Fruit fly (Drosophila melanogaster) whole organism, prepupa: ENCODE data around the gene Cp7Fa.
A peak's percentile ranks its signal among the peaks of the same experiment; 100 is the strongest.

Experiments
- Blimp-1 ChIP-seq: fragments of 200-800 bp; sonication (Bioruptor generic); optimal IDR thresholded peaks from 3 replicates; lab custom pipeline; 2017; ENCODE audit warnings: missing biosample characterization, missing genetic modification characterization, mild to moderate bottlenecking, moderate library complexity, missing genetic modification reagents
- CG10631 ChIP-seq: fragments of 200-800 bp; sonication (Bioruptor generic); optimal IDR thresholded peaks from 2 replicates; lab custom pipeline; 2016; ENCODE audit warnings: missing biosample characterization, missing genetic modification characterization
- CG10669 ChIP-seq: fragments of 200-800 bp; sonication (Bioruptor generic); optimal IDR thresholded peaks from 3 replicates; lab custom pipeline; 2018; ENCODE audit warnings: missing biosample characterization, mild to moderate bottlenecking, missing genetic modification characterization, moderate library complexity
- CG15336 ChIP-seq: fragments of 200-800 bp; sonication (Bioruptor generic); IDR thresholded peaks from 2 replicates; pipeline ENCODE4 v1.3.6; 2022; ENCODE audit warnings: missing biosample characterization, missing genetic modification characterization
- CG1621 ChIP-seq: fragments of 200-800 bp; sonication (Bioruptor generic); optimal IDR thresholded peaks from 3 replicates; lab custom pipeline; 2018; ENCODE audit warnings: missing biosample characterization, mild to moderate bottlenecking, missing genetic modification characterization
- CG16779 ChIP-seq: fragments of 200-800 bp; sonication (Bioruptor generic); optimal IDR thresholded peaks from 3 replicates; lab custom pipeline; 2017; ENCODE audit warnings: missing biosample characterization, mild to moderate bottlenecking, missing genetic modification characterization
- CG31627 ChIP-seq: fragments of 200-800 bp; sonication (Bioruptor generic); optimal IDR thresholded peaks from 3 replicates; lab custom pipeline; 2016; ENCODE audit warnings: missing biosample characterization, missing genetic modification characterization
- CG3919 ChIP-seq: fragments of 200-800 bp; sonication (Bioruptor generic); optimal IDR thresholded peaks from 3 replicates; lab custom pipeline; 2016; ENCODE audit warnings: missing biosample characterization, missing genetic modification characterization
- CG6163 ChIP-seq: fragments of 200-800 bp; sonication (Bioruptor generic); IDR thresholded peaks from 3 replicates; pipeline ENCODE4 v1.3.6; 2022; ENCODE audit warnings: missing biosample characterization, missing genetic modification characterization
- CG6276 ChIP-seq: fragments of 200-800 bp; sonication (Bioruptor generic); optimal IDR thresholded peaks from 2 replicates; lab custom pipeline; 2017; ENCODE audit warnings: missing biosample characterization, mild to moderate bottlenecking, missing genetic modification characterization
- CG6792 ChIP-seq: fragments of 200-800 bp; sonication (Bioruptor generic); optimal IDR thresholded peaks from 3 replicates; lab custom pipeline; 2016; ENCODE audit warnings: missing biosample characterization, missing genetic modification characterization
- CG8119 ChIP-seq: fragments of 200-800 bp; sonication (Bioruptor generic); IDR thresholded peaks from 3 replicates; pipeline ENCODE4 v1.3.6; 2022; ENCODE audit warnings: missing biosample characterization, missing genetic modification characterization
- CG8319 ChIP-seq: fragments of 200-800 bp; sonication (Bioruptor generic); optimal IDR thresholded peaks from 3 replicates; lab custom pipeline; 2016; ENCODE audit warnings: missing biosample characterization, missing genetic modification characterization
- CG8632 ChIP-seq: fragments of 200-800 bp; sonication (Bioruptor generic); optimal IDR thresholded peaks from 3 replicates; lab custom pipeline; 2016; ENCODE audit warnings: missing biosample characterization, missing genetic modification characterization
- CG9139 ChIP-seq: fragments of 200-800 bp; sonication (Bioruptor generic); optimal IDR thresholded peaks from 3 replicates; lab custom pipeline; 2017; ENCODE audit warnings: missing biosample characterization, mild to moderate bottlenecking, missing genetic modification characterization
- Eip75B ChIP-seq: fragments of 200-800 bp; sonication (Bioruptor generic); optimal IDR thresholded peaks from 3 replicates; lab custom pipeline; 2016; ENCODE audit warnings: missing biosample characterization, missing genetic modification characterization
- Eip78C ChIP-seq: fragments of 200-800 bp; sonication (Bioruptor generic); peaks from one replicate; lab custom pipeline; 2016; ENCODE audit warnings: missing biosample characterization, missing genetic modification characterization
- Eip93F ChIP-seq: fragments of 200-800 bp; sonication (Bioruptor generic); optimal IDR thresholded peaks from 2 replicates; lab custom pipeline; 2016; ENCODE audit warnings: missing biosample characterization, mild to moderate bottlenecking, missing genetic modification characterization
- Ets21C ChIP-seq: fragments of 200-800 bp; sonication (Bioruptor generic); optimal IDR thresholded peaks from 3 replicates; lab custom pipeline; 2016; ENCODE audit warnings: missing biosample characterization, missing genetic modification characterization
- Ets96B ChIP-seq: fragments of 200-800 bp; optimal IDR thresholded peaks from 2 replicates; lab custom pipeline; 2019; ENCODE audit warnings: missing biosample characterization, mild to moderate bottlenecking, missing genetic modification characterization, moderate library complexity
- Hr38 ChIP-seq: sonication (Bioruptor generic); optimal IDR thresholded peaks from 2 replicates; lab custom pipeline; 2016; ENCODE audit warnings: missing biosample characterization, missing genetic modification characterization
- Hr39 ChIP-seq: fragments of 200-800 bp; sonication (Bioruptor generic); optimal IDR thresholded peaks from 2 replicates; lab custom pipeline; 2016; ENCODE audit warnings: missing biosample characterization, missing genetic modification characterization
- Lpt ChIP-seq: fragments of 200-800 bp; sonication (Bioruptor generic); optimal IDR thresholded peaks from 3 replicates; lab custom pipeline; 2016; ENCODE audit warnings: missing biosample characterization, missing genetic modification characterization
- Met ChIP-seq: fragments of 200-800 bp; sonication (Bioruptor generic); optimal IDR thresholded peaks from 3 replicates; lab custom pipeline; 2016; ENCODE audit warnings: missing biosample characterization, missing genetic modification characterization
- Sox102F ChIP-seq: fragments of 200-800 bp; sonication (Bioruptor generic); optimal IDR thresholded peaks from 2 replicates; lab custom pipeline; 2016; ENCODE audit warnings: missing biosample characterization, mild to moderate bottlenecking, missing genetic modification characterization
- Sox14 ChIP-seq: fragments of 200-800 bp; sonication (Bioruptor generic); optimal IDR thresholded peaks from 3 replicates; lab custom pipeline; 2016; ENCODE audit warnings: missing biosample characterization, missing genetic modification characterization
- Sox15 ChIP-seq: fragments of 200-800 bp; sonication (Bioruptor generic); optimal IDR thresholded peaks from 3 replicates; lab custom pipeline; 2016; ENCODE audit warnings: missing biosample characterization, missing genetic modification characterization
- achi ChIP-seq: fragments of 200-800 bp; sonication (Bioruptor generic); optimal IDR thresholded peaks from 3 replicates; lab custom pipeline; 2016; ENCODE audit warnings: missing biosample characterization, missing genetic modification characterization
- acj6 ChIP-seq: fragments of 200-800 bp; sonication (Bioruptor generic); optimal IDR thresholded peaks from 3 replicates; lab custom pipeline; 2016; ENCODE audit warnings: missing biosample characterization, missing genetic modification characterization
- cyc ChIP-seq: fragments of 200-800 bp; sonication (Bioruptor generic); optimal IDR thresholded peaks from 3 replicates; lab custom pipeline; 2016; ENCODE audit warnings: missing biosample characterization, missing genetic modification characterization
- eg ChIP-seq: fragments of 200-800 bp; sonication (Bioruptor generic); IDR thresholded peaks from 3 replicates; pipeline ENCODE4 v1.3.6; 2022; ENCODE audit warnings: missing biosample characterization, missing genetic modification characterization
- esn ChIP-seq: fragments of 200-800 bp; sonication (Bioruptor generic); optimal IDR thresholded peaks from 2 replicates; lab custom pipeline; 2016; ENCODE audit warnings: missing biosample characterization, mild to moderate bottlenecking, missing genetic modification characterization, moderate library complexity
- fd59A ChIP-seq: fragments of 200-800 bp; sonication (Bioruptor generic); optimal IDR thresholded peaks from 2 replicates; lab custom pipeline; 2017; ENCODE audit warnings: missing biosample characterization, mild to moderate bottlenecking, missing genetic modification characterization, missing genetic modification reagents
- fd85E ChIP-seq: fragments of 200-800 bp; sonication (Bioruptor generic); optimal IDR thresholded peaks from 3 replicates; lab custom pipeline; 2016; ENCODE audit warnings: missing biosample characterization, missing genetic modification characterization
- fkh ChIP-seq: fragments of 200-800 bp; sonication (Bioruptor generic); optimal IDR thresholded peaks from 3 replicates; lab custom pipeline; 2017; ENCODE audit warnings: missing biosample characterization, mild to moderate bottlenecking, missing genetic modification characterization, moderate library complexity
- lz ChIP-seq: fragments of 200-800 bp; sonication (Bioruptor generic); optimal IDR thresholded peaks from 3 replicates; lab custom pipeline; 2016; ENCODE audit warnings: missing biosample characterization, missing genetic modification characterization
- net ChIP-seq: fragments of 200-800 bp; sonication (Bioruptor generic); optimal IDR thresholded peaks from 3 replicates; lab custom pipeline; 2016; ENCODE audit warnings: missing biosample characterization, missing genetic modification characterization
- pdm3 ChIP-seq: fragments of 200-800 bp; sonication (Bioruptor generic); optimal IDR thresholded peaks from 3 replicates; lab custom pipeline; 2016; ENCODE audit warnings: missing biosample characterization, missing genetic modification characterization
- salr ChIP-seq, 2 experiments: fragments of 200-800 bp; sonication (Bioruptor generic); optimal IDR thresholded peaks; 3 replicates each; lab custom pipeline; 2016 to 2018; ENCODE audit warnings: missing biosample characterization in 2 of 2, missing genetic modification characterization in 2 of 2, mild to moderate bottlenecking in 1 of 2
- ss ChIP-seq, 2 experiments: fragments of 200-800 bp; sonication (Bioruptor generic); optimal IDR thresholded peaks; 2 replicates in 1 of 2; 3 replicates in 1 of 2; lab custom pipeline; 2017 to 2018; ENCODE audit warnings: mild to moderate bottlenecking in 2 of 2, missing biosample characterization in 2 of 2, missing genetic modification characterization in 2 of 2, moderate library complexity in 1 of 2
- vri ChIP-seq: fragments of 200-800 bp; sonication (Bioruptor generic); optimal IDR thresholded peaks from 3 replicates; lab custom pipeline; 2016; ENCODE audit warnings: missing biosample characterization, mild to moderate bottlenecking, missing genetic modification characterization

The Cp7Fa gene

dm6 chrX:8522504-8522903 lies 51.8 kb downstream of the Cp7Fa start:
- TF ChIP-seq vri (GFP tag; lab: Kevin White, UChicago) (peak; percentile 12), achi (no peak), Hr39 (GFP tag; lab: Kevin White, UChicago) (no peak), Sox14 (GFP tag; lab: Kevin White, UChicago) (no peak), Sox15 (GFP tag; lab: Kevin White, UChicago) (no peak), fkh (GFP tag; lab: Kevin White, UChicago) (peak; percentile 35), CG10631 (GFP tag; lab: Kevin White, UChicago) (no peak), Hr38 (GFP tag; lab: Kevin White, UChicago) (no peak), Eip75B (no peak), Eip93F (GFP tag; lab: Kevin White, UChicago) (no peak), Met (GFP tag; lab: Kevin White, UChicago) (peak; percentile 22), CG10669 (GFP tag; lab: Kevin White, UChicago) (no peak), Ets21C (GFP tag; lab: Kevin White, UChicago) (no peak), CG6792 (GFP tag; lab: Kevin White, UChicago) (no peak), cyc (GFP tag; lab: Kevin White, UChicago) (no peak), Ets96B (tag; lab: Kevin White, UChicago) (no peak), ss (GFP tag; optimal IDR thresholded peaks at IDR 0.05; lab: Kevin White, UChicago) (no peak), esn (peak; percentile 16), Lpt (GFP tag; lab: Kevin White, UChicago) (no peak), CG9139 (no peak), CG3919 (GFP tag; lab: Kevin White, UChicago) (no peak), salr (GFP tag; optimal IDR thresholded peaks at IDR 0.05; lab: Kevin White, UChicago) (no peak), CG31627 (GFP tag; lab: Kevin White, UChicago) (no peak), Sox102F (GFP tag; lab: Kevin White, UChicago) (peak; percentile 14), fd59A (GFP tag; lab: Kevin White, UChicago) (no peak), fd85E (GFP tag; lab: Kevin White, UChicago) (no peak), CG6276 (GFP tag; lab: Kevin White, UChicago) (no peak), net (GFP tag; lab: Kevin White, UChicago) (no peak), CG16779 (no peak), acj6 (GFP tag; lab: Kevin White, UChicago) (no peak), CG6163 (no peak), CG15336 (GFP tag; lab: Robert Waterston, UW) (peak; percentile 35; the same call in 1 of the 2 replicates), Eip78C (GFP tag; lab: Kevin White, UChicago) (peak; percentile 38), eg (GFP tag; lab: Robert Waterston, UW) (peak; percentile 37; the same call in 1 of the 3 replicates), CG8319 (GFP tag; lab: Kevin White, UChicago) (no peak), CG1621 (tag; lab: Kevin White, UChicago) (no peak), CG8119 (GFP tag; lab: Robert Waterston, UW) (peak; percentile 35; the same call in 1 of the 3 replicates), lz (GFP tag; lab: Kevin White, UChicago) (no peak), pdm3 (GFP tag; lab: Kevin White, UChicago) (no peak), Blimp-1 (GFP tag; lab: Kevin White, UChicago) (no peak), CG8632 (GFP tag; lab: Kevin White, UChicago) (peak; percentile 14)
